Fruit fly (Drosophila melanogaster) whole organism: ENCODE results near the gene CG31533.

Experiments used
- CG8478 ChIP-seq: fragments of >200 bp; optimal IDR thresholded peaks from 2 replicates; lab custom pipeline; 2018; ENCODE audit warnings: inconsistent platforms
- Dll ChIP-seq: fragments of >200 bp; optimal IDR thresholded peaks from 2 replicates; lab custom pipeline; 2017
- EcR ChIP-seq, 2 experiments: fragments of >200 bp; optimal IDR thresholded peaks; 2 replicates each; lab custom pipeline; 2017; ENCODE audit warnings: missing biosample characterization in 2 of 2, missing genetic modification characterization in 2 of 2, missing genetic modification reagents in 2 of 2
- pan ChIP-seq: fragments of >200 bp; optimal IDR thresholded peaks from 2 replicates; lab custom pipeline; 2017
- psq ChIP-seq: fragments of >200 bp; optimal IDR thresholded peaks from 2 replicates; lab custom pipeline; 2017
- usp ChIP-seq: fragments of >200 bp; optimal IDR thresholded peaks from 2 replicates; lab custom pipeline; 2017; ENCODE audit warnings: missing biosample characterization, missing genetic modification characterization, mixed read lengths

The CG31533 gene

DNA sequence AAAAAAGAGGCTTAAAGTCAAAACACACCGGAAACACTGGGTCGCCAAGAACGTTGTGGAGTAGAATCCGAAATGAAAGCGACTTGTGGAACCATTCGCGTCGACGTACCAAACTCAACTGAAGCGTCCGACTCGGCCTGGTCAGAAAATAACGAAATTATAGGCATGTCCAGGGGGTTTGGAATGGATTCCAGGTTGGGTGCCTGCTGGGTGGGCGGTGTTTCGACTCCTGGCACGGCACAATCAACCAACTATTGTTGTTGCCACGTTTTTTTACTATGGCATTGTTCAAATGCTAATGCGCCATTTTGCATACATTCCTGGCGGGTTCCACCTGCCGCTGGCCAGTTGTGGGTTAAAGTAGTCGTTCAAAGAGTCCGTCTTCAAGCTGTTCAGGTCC is 38.9 kb downstream of the CG31533 start, which contains the start of gene Kif19A:
Kif19A (minus strand) TSS at position 101 of the 400 bp plus-strand sequence.
- TF ChIP-seq CG8478 (lab: Kevin White, UChicago) (no peak), usp (GFP tag; lab: Kevin White, UChicago) (no peak), pan (lab: Kevin White, UChicago) (no peak), EcR (GFP tag; optimal IDR thresholded peaks at IDR 0.05; lab: Kevin White, UChicago) (no peak), psq (lab: Kevin White, UChicago) (no peak), Dll (lab: Kevin White, UChicago) (no peak)

DNA sequence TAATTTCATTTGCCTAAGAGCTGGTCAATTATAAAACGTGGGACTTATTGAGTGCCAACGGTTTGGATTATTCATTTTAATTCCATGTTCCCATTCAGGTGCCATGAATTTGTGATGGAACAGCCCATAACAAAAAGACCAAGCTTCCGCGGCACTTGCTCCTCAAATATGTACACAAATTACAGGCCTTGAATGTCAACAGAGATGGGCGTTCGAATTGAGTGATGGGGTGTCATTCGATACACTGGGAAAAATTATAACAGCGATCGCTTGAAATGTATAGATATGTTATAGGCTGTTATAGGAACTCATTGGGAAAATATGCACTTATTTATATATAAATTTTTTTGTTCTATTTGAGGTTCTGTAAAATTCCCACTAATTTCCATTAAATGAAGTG is 41.1 kb downstream of the CG31533 start:
- TF ChIP-seq psq (lab: Kevin White, UChicago) (no peak), pan (lab: Kevin White, UChicago) (no peak)

DNA sequence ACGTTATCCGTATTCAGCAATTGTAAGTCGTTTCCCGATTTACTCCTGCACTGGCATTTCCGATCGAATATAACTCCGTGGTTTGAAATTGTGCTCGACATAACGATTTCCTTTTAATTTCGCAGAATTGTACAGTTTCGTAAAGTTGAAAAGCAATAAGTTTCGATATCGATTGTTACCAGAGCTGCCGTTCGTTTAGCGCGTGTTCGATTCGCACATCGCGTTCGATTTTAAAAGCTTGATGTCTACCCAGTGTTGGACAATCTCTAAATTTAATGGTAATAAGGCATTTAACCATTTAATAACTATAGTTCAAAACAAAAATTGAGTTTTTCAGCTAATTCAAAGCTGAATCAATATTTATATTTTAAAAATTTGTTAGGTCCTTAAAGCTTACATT is 45.2 kb downstream of the CG31533 start, which contains the start of gene CG14357:
CG14357 (minus strand) TSS at position 101 of the 400 bp plus-strand sequence.
- TF ChIP-seq CG8478 (lab: Kevin White, UChicago) (no peak), psq (lab: Kevin White, UChicago) (no peak)

DNA sequence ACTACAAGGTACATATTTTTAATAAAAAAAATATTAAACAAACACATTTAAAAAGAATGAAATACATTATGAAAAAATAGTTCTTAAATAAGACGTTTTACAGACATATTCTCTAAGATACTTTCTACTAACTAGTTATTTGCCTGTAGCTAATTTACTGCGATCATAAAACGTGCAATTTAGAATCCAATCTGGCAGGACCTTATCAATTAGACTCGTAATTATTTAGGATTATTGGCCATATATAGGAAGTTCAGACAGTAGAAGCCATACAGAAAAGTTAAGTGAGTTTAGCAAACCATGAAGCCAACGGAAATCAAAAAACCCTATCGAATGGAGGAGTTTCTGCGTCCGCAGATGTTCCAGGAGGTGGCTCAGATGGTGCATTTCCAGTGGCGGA is 48.1 kb downstream of the CG31533 start, which contains the start of gene Or88a:
Or88a (plus strand) TSS at position 301 of the 400 bp plus-strand sequence.
- no peak for TF ChIP-seq CG8478 (lab: Kevin White, UChicago)

DNA sequence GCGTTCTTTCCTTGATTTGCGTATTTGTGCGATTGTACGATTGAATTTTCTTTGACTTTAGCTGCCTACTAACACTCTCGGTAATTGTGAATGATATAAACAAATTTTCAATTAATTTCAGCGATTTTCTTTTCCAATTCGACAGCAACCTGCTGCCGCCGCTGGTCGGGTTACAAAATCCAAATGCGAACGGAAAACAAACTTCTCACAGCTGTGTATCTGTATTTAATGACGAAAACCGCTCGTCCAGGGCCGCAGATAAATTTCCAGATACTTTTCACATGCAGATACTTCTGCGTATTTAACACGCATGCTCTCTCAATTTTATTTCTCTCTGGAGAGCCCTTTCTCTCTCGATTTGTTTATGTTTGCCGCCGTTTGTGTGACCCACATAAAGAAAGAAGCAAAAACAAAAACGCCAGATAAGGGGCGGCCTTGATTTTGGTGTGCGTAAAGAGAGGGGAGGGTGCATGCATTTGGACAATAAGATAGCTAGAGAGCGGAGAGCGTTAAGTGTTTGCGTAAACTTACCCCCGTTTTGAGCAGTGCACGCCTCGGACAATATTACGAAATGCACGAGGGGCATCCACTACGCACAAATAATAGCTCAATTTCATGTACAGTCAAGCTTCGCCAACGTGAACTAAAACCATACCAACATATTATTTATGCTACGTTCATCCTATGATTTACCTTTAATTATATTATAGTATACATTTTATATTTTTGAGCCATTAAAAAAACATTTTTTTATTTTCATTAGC is 48.9 kb downstream of the CG31533 start, which contains the start of gene CG12402:
CG12402 (minus strand) TSS at position 164 of the 764 bp plus-strand sequence.
- no peak for TF ChIP-seq CG8478 (lab: Kevin White, UChicago)
- TF ChIP-seq Dll (lab: Kevin White, UChicago), result peak; percentile 62

DNA sequence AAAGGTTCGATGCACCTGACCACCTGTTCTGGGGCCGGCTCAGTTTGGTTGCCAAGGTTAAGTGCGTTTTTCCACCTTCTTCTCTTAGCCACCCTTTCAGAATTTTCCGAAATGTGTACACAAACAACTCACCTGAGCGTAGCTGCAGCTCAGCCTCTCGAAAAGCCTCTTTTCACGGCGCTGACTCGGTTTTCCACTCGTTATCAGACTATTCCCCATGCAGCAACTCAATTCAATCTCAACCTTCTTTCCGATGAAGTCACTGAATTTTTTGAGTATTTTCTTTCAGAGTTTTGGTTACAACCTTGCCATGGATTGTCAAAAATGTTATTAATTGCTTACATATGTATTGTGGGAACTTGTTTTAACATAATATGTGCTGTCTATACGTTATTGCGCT is 49.6 kb downstream of the CG31533 start:
- TF ChIP-seq usp (GFP tag; lab: Kevin White, UChicago), result no peak
- no peak for TF ChIP-seq psq (lab: Kevin White, UChicago)
- TF ChIP-seq CG8478 (lab: Kevin White, UChicago), result no peak
- no peak for TF ChIP-seq Dll (lab: Kevin White, UChicago)
- TF ChIP-seq EcR (GFP tag; optimal IDR thresholded peaks at IDR 0.05; lab: Kevin White, UChicago), result no peak
- no peak for TF ChIP-seq pan (lab: Kevin White, UChicago)
